Fruit fly (Drosophila melanogaster) whole organism, prepupa: ENCODE results near the gene Coq5.

Experiments used
- Blimp-1 ChIP-seq: fragments of 200-800 bp; sonication (Bioruptor generic); optimal IDR thresholded peaks from 3 replicates; lab custom pipeline; 2017; ENCODE audit warnings: missing biosample characterization, missing genetic modification characterization, mild to moderate bottlenecking, moderate library complexity, missing genetic modification reagents
- CG10631 ChIP-seq: fragments of 200-800 bp; sonication (Bioruptor generic); optimal IDR thresholded peaks from 2 replicates; lab custom pipeline; 2016; ENCODE audit warnings: missing biosample characterization, missing genetic modification characterization
- CG10669 ChIP-seq: fragments of 200-800 bp; sonication (Bioruptor generic); optimal IDR thresholded peaks from 3 replicates; lab custom pipeline; 2018; ENCODE audit warnings: missing biosample characterization, mild to moderate bottlenecking, missing genetic modification characterization, moderate library complexity
- CG11294 ChIP-seq: fragments of 200-800 bp; sonication (Bioruptor generic); IDR thresholded peaks from 2 replicates; pipeline ENCODE4 v1.3.6; 2022; ENCODE audit warnings: missing biosample characterization, missing genetic modification characterization
- CG11902 ChIP-seq: fragments of 200-800 bp; sonication (Bioruptor generic); optimal IDR thresholded peaks from 3 replicates; lab custom pipeline; 2016; ENCODE audit warnings: missing biosample characterization, missing genetic modification characterization
- CG15336 ChIP-seq: fragments of 200-800 bp; sonication (Bioruptor generic); IDR thresholded peaks from 2 replicates; pipeline ENCODE4 v1.3.6; 2022; ENCODE audit warnings: missing biosample characterization, missing genetic modification characterization
- CG1621 ChIP-seq: fragments of 200-800 bp; sonication (Bioruptor generic); optimal IDR thresholded peaks from 3 replicates; lab custom pipeline; 2018; ENCODE audit warnings: missing biosample characterization, mild to moderate bottlenecking, missing genetic modification characterization
- CG16779 ChIP-seq: fragments of 200-800 bp; sonication (Bioruptor generic); optimal IDR thresholded peaks from 3 replicates; lab custom pipeline; 2017; ENCODE audit warnings: missing biosample characterization, mild to moderate bottlenecking, missing genetic modification characterization
- CG3032 ChIP-seq: fragments of 200-800 bp; optimal IDR thresholded peaks from 2 replicates; lab custom pipeline; 2019; ENCODE audit warnings: missing biosample characterization, mild to moderate bottlenecking, missing genetic modification characterization, moderate library complexity
- CG31627 ChIP-seq: fragments of 200-800 bp; sonication (Bioruptor generic); optimal IDR thresholded peaks from 3 replicates; lab custom pipeline; 2016; ENCODE audit warnings: missing biosample characterization, missing genetic modification characterization
- CG34406 ChIP-seq: fragments of 200-800 bp; sonication (Bioruptor generic); optimal IDR thresholded peaks from 3 replicates; lab custom pipeline; 2016; ENCODE audit warnings: missing biosample characterization, missing genetic modification characterization
- CG3919 ChIP-seq: fragments of 200-800 bp; sonication (Bioruptor generic); optimal IDR thresholded peaks from 3 replicates; lab custom pipeline; 2016; ENCODE audit warnings: missing biosample characterization, missing genetic modification characterization
- CG6163 ChIP-seq: fragments of 200-800 bp; sonication (Bioruptor generic); IDR thresholded peaks from 3 replicates; pipeline ENCODE4 v1.3.6; 2022; ENCODE audit warnings: missing biosample characterization, missing genetic modification characterization
- CG6276 ChIP-seq: fragments of 200-800 bp; sonication (Bioruptor generic); optimal IDR thresholded peaks from 2 replicates; lab custom pipeline; 2017; ENCODE audit warnings: missing biosample characterization, mild to moderate bottlenecking, missing genetic modification characterization
- CG6808 ChIP-seq: fragments of 200-800 bp; sonication (Bioruptor generic); optimal IDR thresholded peaks from 3 replicates; lab custom pipeline; 2017; ENCODE audit warnings: missing biosample characterization, missing genetic modification characterization, mild to moderate bottlenecking, moderate library complexity, missing genetic modification reagents
- CG6854 ChIP-seq: fragments of 200-800 bp; sonication (Bioruptor generic); optimal IDR thresholded peaks from 2 replicates; lab custom pipeline; 2017; ENCODE audit warnings: missing biosample characterization, mild to moderate bottlenecking, missing genetic modification characterization
- CG7368 ChIP-seq: fragments of 200-800 bp; sonication (Bioruptor generic); optimal IDR thresholded peaks from 3 replicates; lab custom pipeline; 2016; ENCODE audit warnings: missing biosample characterization, missing genetic modification characterization
- CG8319 ChIP-seq: fragments of 200-800 bp; sonication (Bioruptor generic); optimal IDR thresholded peaks from 3 replicates; lab custom pipeline; 2016; ENCODE audit warnings: missing biosample characterization, missing genetic modification characterization
- CG8632 ChIP-seq: fragments of 200-800 bp; sonication (Bioruptor generic); optimal IDR thresholded peaks from 3 replicates; lab custom pipeline; 2016; ENCODE audit warnings: missing biosample characterization, missing genetic modification characterization
- CG9139 ChIP-seq: fragments of 200-800 bp; sonication (Bioruptor generic); optimal IDR thresholded peaks from 3 replicates; lab custom pipeline; 2017; ENCODE audit warnings: missing biosample characterization, mild to moderate bottlenecking, missing genetic modification characterization
- Eip75B ChIP-seq: fragments of 200-800 bp; sonication (Bioruptor generic); optimal IDR thresholded peaks from 3 replicates; lab custom pipeline; 2016; ENCODE audit warnings: missing biosample characterization, missing genetic modification characterization
- Eip78C ChIP-seq: fragments of 200-800 bp; sonication (Bioruptor generic); peaks from one replicate; lab custom pipeline; 2016; ENCODE audit warnings: missing biosample characterization, missing genetic modification characterization
- Eip93F ChIP-seq: fragments of 200-800 bp; sonication (Bioruptor generic); optimal IDR thresholded peaks from 2 replicates; lab custom pipeline; 2016; ENCODE audit warnings: missing biosample characterization, mild to moderate bottlenecking, missing genetic modification characterization
- Ets96B ChIP-seq: fragments of 200-800 bp; optimal IDR thresholded peaks from 2 replicates; lab custom pipeline; 2019; ENCODE audit warnings: missing biosample characterization, mild to moderate bottlenecking, missing genetic modification characterization, moderate library complexity
- Gug ChIP-seq: fragments of 200-800 bp; sonication (Bioruptor generic); IDR thresholded peaks from 2 replicates; pipeline ENCODE4 v1.3.6; 2022; ENCODE audit warnings: missing biosample characterization, missing genetic modification characterization
- Hr38 ChIP-seq: sonication (Bioruptor generic); optimal IDR thresholded peaks from 2 replicates; lab custom pipeline; 2016; ENCODE audit warnings: missing biosample characterization, missing genetic modification characterization
- Hr39 ChIP-seq: fragments of 200-800 bp; sonication (Bioruptor generic); optimal IDR thresholded peaks from 2 replicates; lab custom pipeline; 2016; ENCODE audit warnings: missing biosample characterization, missing genetic modification characterization
- Hr4 ChIP-seq: fragments of 200-800 bp; sonication (Bioruptor generic); optimal IDR thresholded peaks from 3 replicates; lab custom pipeline; 2016; ENCODE audit warnings: missing biosample characterization, missing genetic modification characterization
- Lpt ChIP-seq: fragments of 200-800 bp; sonication (Bioruptor generic); optimal IDR thresholded peaks from 3 replicates; lab custom pipeline; 2016; ENCODE audit warnings: missing biosample characterization, missing genetic modification characterization
- Met ChIP-seq: fragments of 200-800 bp; sonication (Bioruptor generic); optimal IDR thresholded peaks from 3 replicates; lab custom pipeline; 2016; ENCODE audit warnings: missing biosample characterization, missing genetic modification characterization
- OdsH ChIP-seq: fragments of 200-800 bp; sonication (Bioruptor generic); optimal IDR thresholded peaks from 3 replicates; lab custom pipeline; 2016; ENCODE audit warnings: missing biosample characterization, missing genetic modification characterization
- Smox ChIP-seq: fragments of 200-800 bp; sonication (Bioruptor generic); optimal IDR thresholded peaks from 3 replicates; lab custom pipeline; 2016; ENCODE audit warnings: missing biosample characterization, missing genetic modification characterization
- Sox102F ChIP-seq: fragments of 200-800 bp; sonication (Bioruptor generic); optimal IDR thresholded peaks from 2 replicates; lab custom pipeline; 2016; ENCODE audit warnings: missing biosample characterization, mild to moderate bottlenecking, missing genetic modification characterization
- Sox15 ChIP-seq: fragments of 200-800 bp; sonication (Bioruptor generic); optimal IDR thresholded peaks from 3 replicates; lab custom pipeline; 2016; ENCODE audit warnings: missing biosample characterization, missing genetic modification characterization
- achi ChIP-seq: fragments of 200-800 bp; sonication (Bioruptor generic); optimal IDR thresholded peaks from 3 replicates; lab custom pipeline; 2016; ENCODE audit warnings: missing biosample characterization, missing genetic modification characterization
- acj6 ChIP-seq: fragments of 200-800 bp; sonication (Bioruptor generic); optimal IDR thresholded peaks from 3 replicates; lab custom pipeline; 2016; ENCODE audit warnings: missing biosample characterization, missing genetic modification characterization
- cyc ChIP-seq: fragments of 200-800 bp; sonication (Bioruptor generic); optimal IDR thresholded peaks from 3 replicates; lab custom pipeline; 2016; ENCODE audit warnings: missing biosample characterization, missing genetic modification characterization
- dac ChIP-seq: fragments of 200-800 bp; sonication (Bioruptor generic); optimal IDR thresholded peaks from 2 replicates; lab custom pipeline; 2017; ENCODE audit warnings: missing biosample characterization, mild to moderate bottlenecking, missing genetic modification characterization
- dsx ChIP-seq: fragments of 200-800 bp; optimal IDR thresholded peaks from 3 replicates; lab custom pipeline; 2019; ENCODE audit warnings: missing biosample characterization, mild to moderate bottlenecking, missing genetic modification characterization, moderate library complexity; ENCODE audit not compliant: poor library complexity, severe bottlenecking
- eg ChIP-seq: fragments of 200-800 bp; sonication (Bioruptor generic); IDR thresholded peaks from 3 replicates; pipeline ENCODE4 v1.3.6; 2022; ENCODE audit warnings: missing biosample characterization, missing genetic modification characterization
- esn ChIP-seq: fragments of 200-800 bp; sonication (Bioruptor generic); optimal IDR thresholded peaks from 2 replicates; lab custom pipeline; 2016; ENCODE audit warnings: missing biosample characterization, mild to moderate bottlenecking, missing genetic modification characterization, moderate library complexity
- fd59A ChIP-seq: fragments of 200-800 bp; sonication (Bioruptor generic); optimal IDR thresholded peaks from 2 replicates; lab custom pipeline; 2017; ENCODE audit warnings: missing biosample characterization, mild to moderate bottlenecking, missing genetic modification characterization, missing genetic modification reagents
- fkh ChIP-seq: fragments of 200-800 bp; sonication (Bioruptor generic); optimal IDR thresholded peaks from 3 replicates; lab custom pipeline; 2017; ENCODE audit warnings: missing biosample characterization, mild to moderate bottlenecking, missing genetic modification characterization, moderate library complexity
- lz ChIP-seq: fragments of 200-800 bp; sonication (Bioruptor generic); optimal IDR thresholded peaks from 3 replicates; lab custom pipeline; 2016; ENCODE audit warnings: missing biosample characterization, missing genetic modification characterization
- net ChIP-seq: fragments of 200-800 bp; sonication (Bioruptor generic); optimal IDR thresholded peaks from 3 replicates; lab custom pipeline; 2016; ENCODE audit warnings: missing biosample characterization, missing genetic modification characterization
- pdm3 ChIP-seq: fragments of 200-800 bp; sonication (Bioruptor generic); optimal IDR thresholded peaks from 3 replicates; lab custom pipeline; 2016; ENCODE audit warnings: missing biosample characterization, missing genetic modification characterization
- salr ChIP-seq, 2 experiments: fragments of 200-800 bp; sonication (Bioruptor generic); optimal IDR thresholded peaks; 3 replicates each; lab custom pipeline; 2016 to 2018; ENCODE audit warnings: missing biosample characterization in 2 of 2, missing genetic modification characterization in 2 of 2, mild to moderate bottlenecking in 1 of 2
- svp ChIP-seq: fragments of 200-800 bp; sonication (Bioruptor generic); peaks from one replicate; lab custom pipeline; 2016; ENCODE audit warnings: missing biosample characterization, missing genetic modification characterization
- topi ChIP-seq: fragments of 200-800 bp; sonication (Bioruptor generic); optimal IDR thresholded peaks from 3 replicates; lab custom pipeline; 2016; ENCODE audit warnings: missing biosample characterization, missing genetic modification characterization
- vri ChIP-seq: fragments of 200-800 bp; sonication (Bioruptor generic); optimal IDR thresholded peaks from 3 replicates; lab custom pipeline; 2016; ENCODE audit warnings: missing biosample characterization, mild to moderate bottlenecking, missing genetic modification characterization

Coq5 gene

dm6 chrX:13221311-13221710, 27.0 kb upstream of the Coq5 start (continued):
- TF ChIP-seq net (GFP tag; lab: Kevin White, UChicago) (no peak), CG8632 (no peak), CG6163 (GFP tag; lab: Robert Waterston, UW) (peak; percentile 66; the same call in 2 of the 3 replicates), fkh (GFP tag; lab: Kevin White, UChicago) (no peak), CG10631 (GFP tag; lab: Kevin White, UChicago) (no peak), CG34406 (peak; percentile 3), Sox15 (peak; percentile 0), CG31627 (peak; percentile 55), Eip93F (no peak), Hr38 (GFP tag; lab: Kevin White, UChicago) (no peak), Met (GFP tag; lab: Kevin White, UChicago) (peak; percentile 65), CG11902 (GFP tag; lab: Kevin White, UChicago) (peak; percentile 27), CG3032 (tag; lab: Kevin White, UChicago) (no peak), CG6808 (no peak), topi (GFP tag; lab: Kevin White, UChicago) (peak; percentile 68), svp (GFP tag; lab: Kevin White, UChicago) (peak; percentile 82), CG11294 (GFP tag; lab: Robert Waterston, UW) (no peak), esn (peak; percentile 58), Eip78C (GFP tag; lab: Kevin White, UChicago) (peak; percentile 73), Gug (GFP tag; lab: Robert Waterston, UW) (0 out of 2 replicates have a peak, but pooled peaks have one; percentile 29), Hr39 (GFP tag; lab: Kevin White, UChicago) (peak; percentile 56), Sox102F (GFP tag; lab: Kevin White, UChicago) (peak; percentile 46), CG15336 (GFP tag; lab: Robert Waterston, UW) (peak; percentile 49), eg (peak; percentile 59; the same call in 2 of the 3 replicates), CG3919 (GFP tag; lab: Kevin White, UChicago) (peak; percentile 45), dac (no peak), Smox (GFP tag; lab: Kevin White, UChicago) (peak; percentile 47), CG9139 (GFP tag; lab: Kevin White, UChicago) (no peak), achi (GFP tag; lab: Kevin White, UChicago) (peak; percentile 36), dsx (no peak), CG16779 (tag; lab: Kevin White, UChicago) (no peak), CG6276 (GFP tag; lab: Kevin White, UChicago) (no peak), fd59A (GFP tag; lab: Kevin White, UChicago) (no peak), CG10669 (no peak), CG1621 (tag; lab: Kevin White, UChicago) (no peak)

dm6 chrX:13220418-13220817, 26.1 kb upstream of the Coq5 start:
- no peak for TF ChIP-seq CG6163 (GFP tag; lab: Robert Waterston, UW)
- TF ChIP-seq pdm3 (GFP tag; lab: Kevin White, UChicago) = peak; percentile 8
- TF ChIP-seq Met (GFP tag; lab: Kevin White, UChicago) = peak; percentile 44
- TF ChIP-seq Sox102F (GFP tag; lab: Kevin White, UChicago) = peak; percentile 17
- TF ChIP-seq dac = no peak
- TF ChIP-seq eg = no peak
- TF ChIP-seq CG6854 = no peak
- no peak for TF ChIP-seq vri
- no peak for TF ChIP-seq CG8632
- TF ChIP-seq Smox (GFP tag; lab: Kevin White, UChicago) = peak; percentile 54
- no peak for TF ChIP-seq fd59A (GFP tag; lab: Kevin White, UChicago)
- no peak for TF ChIP-seq CG10631 (GFP tag; lab: Kevin White, UChicago)
- TF ChIP-seq acj6 = no peak
- TF ChIP-seq CG7368 = no peak
- no peak for TF ChIP-seq Eip75B
- TF ChIP-seq Lpt (GFP tag; lab: Kevin White, UChicago) = no peak
- TF ChIP-seq CG3919 (GFP tag; lab: Kevin White, UChicago) = no peak
- TF ChIP-seq CG15336 (GFP tag; lab: Robert Waterston, UW) = no peak
- TF ChIP-seq CG9139 (GFP tag; lab: Kevin White, UChicago) = no peak
- peak; percentile 32 for TF ChIP-seq lz (GFP tag; lab: Kevin White, UChicago)
- TF ChIP-seq cyc (GFP tag; lab: Kevin White, UChicago) = no peak
- no peak for TF ChIP-seq Hr4 (GFP tag; lab: Kevin White, UChicago)
- no peak for TF ChIP-seq achi (GFP tag; lab: Kevin White, UChicago)
- TF ChIP-seq Ets96B (tag; lab: Kevin White, UChicago) = no peak
- TF ChIP-seq esn = peak; percentile 50
- TF ChIP-seq CG1621 (tag; lab: Kevin White, UChicago) = no peak
- TF ChIP-seq CG8319 (GFP tag; lab: Kevin White, UChicago) = no peak
- TF ChIP-seq Blimp-1 (GFP tag; lab: Kevin White, UChicago) = no peak
- no peak for TF ChIP-seq fkh (GFP tag; lab: Kevin White, UChicago)
- no peak for TF ChIP-seq salr (GFP tag; optimal IDR thresholded peaks at IDR 0.05; lab: Kevin White, UChicago)
- TF ChIP-seq OdsH (GFP tag; lab: Kevin White, UChicago) = no peak
